Worm (Caenorhabditis elegans) whole organism, L4 larva: Measurements from ENCODE around the gene sri-1.

ENCODE experiments used
- D1046.2 ChIP-seq: fragments of 200-800 bp; sonication (Bioruptor generic); IDR thresholded peaks from 2 replicates; pipeline ENCODE4 v1.3.6; 2022; ENCODE audit warnings: missing genetic modification characterization, missing compliant biosample characterization
- F10B5.3 ChIP-seq: sonication (generic microtip); optimal IDR thresholded peaks from 2 replicates; lab custom pipeline; 2016; ENCODE audit warnings: mild to moderate bottlenecking, missing genetic modification characterization, missing compliant biosample characterization
- F44E2.7 ChIP-seq: fragments of 200-800 bp; sonication (Bioruptor generic); IDR thresholded peaks from 2 replicates; pipeline ENCODE4 v2.1.2; 2022; ENCODE audit warnings: missing genetic modification characterization, missing compliant biosample characterization
- T20F7.1 ChIP-seq: fragments of 200-800 bp; sonication (Bioruptor generic); optimal IDR thresholded peaks from 2 replicates; lab custom pipeline; 2018; ENCODE audit warnings: mild to moderate bottlenecking, missing genetic modification characterization, missing compliant biosample characterization
- T26A8.4 ChIP-seq: fragments of 200-800 bp; sonication (Bioruptor generic); IDR thresholded peaks from 2 replicates; pipeline ENCODE4 v1.3.6; 2022; ENCODE audit warnings: missing genetic modification characterization, missing compliant biosample characterization
- Y5F2A.4 ChIP-seq: fragments of 200-800 bp; sonication (Bioruptor generic); optimal IDR thresholded peaks from 2 replicates; lab custom pipeline; 2018; ENCODE audit warnings: mild to moderate bottlenecking, missing genetic modification characterization, missing compliant biosample characterization
- ZK546.5 ChIP-seq, 2 experiments: sonication (generic microtip); optimal IDR thresholded peaks; 2 replicates each; lab custom pipeline; 2017; ENCODE audit warnings: missing biosample characterization in 2 of 2, missing genetic modification characterization in 2 of 2
- aha-1 ChIP-seq: fragments of 150-350 bp; peaks from one replicate; lab custom pipeline; 2014; ENCODE audit warnings: missing biosample characterization, missing genetic modification characterization
- arid-1 ChIP-seq: fragments of 200-800 bp; sonication (Bioruptor generic); conservative IDR thresholded peaks from 2 replicates; pipeline ENCODE4 v1.3.6; 2022; ENCODE audit warnings: missing genetic modification reagents, missing genetic modification characterization, missing compliant biosample characterization
- ceh-28 ChIP-seq: fragments of 150-350 bp; optimal IDR thresholded peaks from 2 replicates; lab custom pipeline; 2014; ENCODE audit warnings: missing biosample characterization, missing genetic modification reagents, missing genetic modification characterization
- daf-12 ChIP-seq: fragments of 150-350 bp; optimal IDR thresholded peaks from 2 replicates; lab custom pipeline; 2014; ENCODE audit warnings: missing biosample characterization, missing genetic modification reagents, missing genetic modification characterization
- dmd-9 ChIP-seq: fragments of 200-800 bp; sonication (Bioruptor generic); IDR thresholded peaks from 2 replicates; pipeline ENCODE4 v1.3.6; 2022; ENCODE audit warnings: missing genetic modification reagents, missing genetic modification characterization, missing compliant biosample characterization
- dve-1 ChIP-seq: sonication (generic microtip); optimal IDR thresholded peaks from 2 replicates; lab custom pipeline; 2017; ENCODE audit warnings: antibody characterized with exemption, mild to moderate bottlenecking, missing genetic modification characterization, missing compliant biosample characterization; ENCODE audit not compliant: insufficient read depth
- fkh-10 ChIP-seq: fragments of 150-350 bp; optimal IDR thresholded peaks from 2 replicates; lab custom pipeline; 2014; ENCODE audit warnings: missing biosample characterization, missing genetic modification reagents, missing genetic modification characterization
- fos-1 ChIP-seq: fragments of 150-350 bp; optimal IDR thresholded peaks from 2 replicates; lab custom pipeline; 2014; ENCODE audit warnings: missing biosample characterization, missing genetic modification characterization
- jun-1 ChIP-seq: fragments of 150-350 bp; optimal IDR thresholded peaks from 2 replicates; lab custom pipeline; 2014; ENCODE audit warnings: missing biosample characterization, missing genetic modification reagents, missing genetic modification characterization
- lin-1 ChIP-seq: fragments of 200-800 bp; sonication (Bioruptor generic); IDR thresholded peaks from 2 replicates; pipeline ENCODE4 v1.3.6; 2022; ENCODE audit warnings: missing genetic modification reagents, missing genetic modification characterization, missing compliant biosample characterization
- lin-15B ChIP-seq: fragments of 150-350 bp; sonication (generic microtip); optimal IDR thresholded peaks from 3 replicates; lab custom pipeline; 2014; ENCODE audit warnings: missing biosample characterization, missing genetic modification characterization
- lin-29 ChIP-seq: fragments of 200-800 bp; sonication (Bioruptor generic); IDR thresholded peaks from 2 replicates; pipeline ENCODE4 v1.3.6; 2022; ENCODE audit warnings: missing genetic modification reagents, missing genetic modification characterization, missing compliant biosample characterization
- lir-3 ChIP-seq: sonication (generic microtip); optimal IDR thresholded peaks from 2 replicates; lab custom pipeline; 2016; ENCODE audit warnings: mild to moderate bottlenecking, missing genetic modification characterization, missing compliant biosample characterization
- madf-5 ChIP-seq, 2 experiments: fragments of 200-800 bp; sonication (Bioruptor generic); IDR thresholded peaks; 2 replicates each; pipeline ENCODE4 v1.3.6; 2022; ENCODE audit warnings: missing compliant biosample characterization in 2 of 2, missing genetic modification characterization in 2 of 2
- madf-9 ChIP-seq: fragments of 200-800 bp; sonication (Bioruptor generic); conservative IDR thresholded peaks from 2 replicates; pipeline ENCODE4 v1.3.6; 2022; ENCODE audit warnings: missing genetic modification reagents, missing genetic modification characterization, missing compliant biosample characterization
- mxl-2 ChIP-seq: fragments of 200-800 bp; sonication (Bioruptor generic); conservative IDR thresholded peaks from 2 replicates; pipeline ENCODE4 v1.3.6; 2022; ENCODE audit warnings: missing genetic modification reagents, missing genetic modification characterization, missing compliant biosample characterization
- nhr-102 ChIP-seq: sonication (generic microtip); optimal IDR thresholded peaks from 2 replicates; lab custom pipeline; 2016; ENCODE audit warnings: mild to moderate bottlenecking, missing genetic modification characterization, moderate library complexity, missing compliant biosample characterization
- nhr-237 ChIP-seq: sonication (generic microtip); optimal IDR thresholded peaks from 2 replicates; lab custom pipeline; 2017; ENCODE audit warnings: missing biosample characterization, missing genetic modification characterization
- nhr-25 ChIP-seq: sonication (generic microtip); optimal IDR thresholded peaks from 2 replicates; lab custom pipeline; 2017; ENCODE audit warnings: missing genetic modification characterization, mild to moderate bottlenecking, missing compliant biosample characterization, antibody characterized with exemption, moderate library complexity, borderline replicate concordance; ENCODE audit not compliant: insufficient read depth
- nhr-28 ChIP-seq: fragments of 150-350 bp; optimal IDR thresholded peaks from 2 replicates; lab custom pipeline; 2014; ENCODE audit warnings: missing biosample characterization, missing genetic modification characterization
- nhr-42 ChIP-seq: fragments of 200-800 bp; sonication (Bioruptor generic); IDR thresholded peaks from 2 replicates; pipeline ENCODE4 v1.3.6; 2022; ENCODE audit warnings: missing genetic modification characterization, missing compliant biosample characterization
- nhr-76 ChIP-seq: fragments of 150-350 bp; optimal IDR thresholded peaks from 2 replicates; lab custom pipeline; 2014; ENCODE audit warnings: missing biosample characterization, missing genetic modification characterization
- pqm-1 ChIP-seq: sonication (generic microtip); optimal IDR thresholded peaks from 2 replicates; lab custom pipeline; 2017; ENCODE audit warnings: missing biosample characterization, missing genetic modification characterization
- sdz-12 ChIP-seq: fragments of 200-800 bp; sonication (Bioruptor generic); optimal IDR thresholded peaks from 2 replicates; lab custom pipeline; 2018; ENCODE audit warnings: mild to moderate bottlenecking, missing genetic modification characterization, missing compliant biosample characterization
- set-16 ChIP-seq: fragments of 200-800 bp; sonication (Bioruptor generic); IDR thresholded peaks from 2 replicates; pipeline ENCODE4 v1.3.6; 2022; ENCODE audit warnings: missing genetic modification reagents, missing genetic modification characterization, missing compliant biosample characterization
- skn-1 ChIP-seq: fragments of 150-350 bp; optimal IDR thresholded peaks from 2 replicates; lab custom pipeline; 2014; ENCODE audit warnings: missing biosample characterization, missing genetic modification characterization
- snpc-4 ChIP-seq: fragments of 150-350 bp; optimal IDR thresholded peaks from 2 replicates; lab custom pipeline; 2014; ENCODE audit warnings: missing biosample characterization, missing genetic modification characterization
- spr-1 ChIP-seq: sonication (generic microtip); optimal IDR thresholded peaks from 2 replicates; lab custom pipeline; 2016; ENCODE audit warnings: mild to moderate bottlenecking, missing genetic modification characterization, missing compliant biosample characterization
- tra-1 ChIP-seq: fragments of 200-800 bp; sonication (Bioruptor generic); IDR thresholded peaks from 2 replicates; pipeline ENCODE4 v1.3.6; 2022; ENCODE audit warnings: missing genetic modification reagents, missing genetic modification characterization, missing compliant biosample characterization
- unc-130 ChIP-seq: sonication (generic microtip); optimal IDR thresholded peaks from 2 replicates; lab custom pipeline; 2016; ENCODE audit warnings: missing genetic modification reagents, missing genetic modification characterization, missing compliant biosample characterization
- vab-7 ChIP-seq: fragments of 200-800 bp; sonication (Bioruptor generic); IDR thresholded peaks from 2 replicates; pipeline ENCODE4 v1.3.6; 2022; ENCODE audit warnings: missing genetic modification reagents, missing genetic modification characterization, missing compliant biosample characterization
- zip-2 ChIP-seq: fragments of 150-350 bp; optimal IDR thresholded peaks from 2 replicates; lab custom pipeline; 2014; ENCODE audit warnings: missing biosample characterization, missing genetic modification characterization

The sri-1 gene

ce11 chrV:15955497-15955896, 11.9 kb downstream of the sri-1 start, which contains the start of gene srh-186:
TSS of gene srh-186 (plus strand) at chrV:15955797.
- TF ChIP-seq aha-1 (tag; lab: Kevin White, UChicago) (peak; percentile 29), nhr-42 (GFP tag; lab: Robert Waterston, UW) (no peak)

ce11 chrV:15954932-15955331, 12.5 kb downstream of the sri-1 start, which contains the start of gene srw-57:
TSS of gene srw-57 (minus strand) at chrV:15955032.
- TF ChIP-seq D1046.2 (GFP tag; lab: Robert Waterston, UW) = no peak
- no peak for TF ChIP-seq snpc-4
- no peak for TF ChIP-seq lin-29 (GFP tag; lab: Robert Waterston, UW)
- no peak for TF ChIP-seq skn-1
- no peak for TF ChIP-seq Y5F2A.4 (GFP tag; lab: Kevin White, UChicago)
- TF ChIP-seq T26A8.4 (GFP tag; lab: Robert Waterston, UW) = no peak
- no peak for TF ChIP-seq lir-3 (tag; lab: Kevin White, UChicago)
- no peak for TF ChIP-seq set-16

- TF ChIP-seq unc-130 (GFP tag; lab: Kevin White, UChicago) (no peak), fkh-10 (GFP tag; lab: Kevin White, UChicago) (no peak), tra-1 (GFP tag; lab: Robert Waterston, UW) (no peak), zip-2 (tag; lab: Kevin White, UChicago) (no peak), T20F7.1 (GFP tag; lab: Kevin White, UChicago) (no peak), dmd-9 (GFP tag; lab: Robert Waterston, UW) (no peak), lir-3 (tag; lab: Kevin White, UChicago) (no peak), set-16 (no peak), nhr-28 (tag; lab: Kevin White, UChicago) (no peak), dve-1 (tag; lab: Kevin White, UChicago) (no peak), sdz-12 (no peak), daf-12 (tag; lab: Kevin White, UChicago) (no peak), madf-5 (GFP tag; IDR thresholded peaks at IDR 0.05; lab: Robert Waterston, UW) (no peak)
Observed at ce11 chrV:15952762-15953161, 14.7 kb downstream of the sri-1 start, which contains the start of gene srw-56. TSS of gene srw-56 (minus strand) at chrV:15952862.

ce11 chrV:15950903-15951302, 16.5 kb downstream of the sri-1 start, which contains the start of gene srw-59:
TSS of gene srw-59 (minus strand) at chrV:15951003.
- TF ChIP-seq pqm-1 (tag; lab: Kevin White, UChicago) = no peak
- TF ChIP-seq nhr-25 = no peak
- TF ChIP-seq nhr-237 (tag; lab: Kevin White, UChicago) = no peak
- TF ChIP-seq nhr-102 (tag; lab: Kevin White, UChicago) = no peak
- TF ChIP-seq lin-15B (tag; lab: Kevin White, UChicago) = no peak
- TF ChIP-seq fos-1 (tag; lab: Kevin White, UChicago) = no peak
- no peak for TF ChIP-seq T20F7.1 (GFP tag; lab: Kevin White, UChicago)
- no peak for TF ChIP-seq lir-3 (tag; lab: Kevin White, UChicago)
- TF ChIP-seq sdz-12 = no peak
- no peak for TF ChIP-seq set-16
- no peak for TF ChIP-seq nhr-76
- no peak for TF ChIP-seq vab-7 (GFP tag; lab: Robert Waterston, UW)

ce11 chrV:15943125-15943524, 24.3 kb downstream of the sri-1 start, which contains the start of gene srw-53:
TSS of gene srw-53 (plus strand) at chrV:15943425.
- TF ChIP-seq madf-9 (GFP tag; lab: Robert Waterston, UW) = no peak
- TF ChIP-seq ceh-28 = no peak
- no peak for TF ChIP-seq F10B5.3
- TF ChIP-seq lin-1 (GFP tag; lab: Robert Waterston, UW) = no peak
- no peak for TF ChIP-seq spr-1 (tag; lab: Kevin White, UChicago)
- no peak for TF ChIP-seq ZK546.5 (tag; optimal IDR thresholded peaks at IDR 0.05; lab: Kevin White, UChicago)
- no peak for TF ChIP-seq mxl-2
- no peak for TF ChIP-seq arid-1 (GFP tag; lab: Robert Waterston, UW)
- no peak for TF ChIP-seq jun-1 (tag; lab: Kevin White, UChicago)
- TF ChIP-seq F44E2.7 (GFP tag; lab: Robert Waterston, UW) = no peak
